Worm (Caenorhabditis elegans): ENCODE measurements around the gene icl-1.

Gene icl-1

DNA sequence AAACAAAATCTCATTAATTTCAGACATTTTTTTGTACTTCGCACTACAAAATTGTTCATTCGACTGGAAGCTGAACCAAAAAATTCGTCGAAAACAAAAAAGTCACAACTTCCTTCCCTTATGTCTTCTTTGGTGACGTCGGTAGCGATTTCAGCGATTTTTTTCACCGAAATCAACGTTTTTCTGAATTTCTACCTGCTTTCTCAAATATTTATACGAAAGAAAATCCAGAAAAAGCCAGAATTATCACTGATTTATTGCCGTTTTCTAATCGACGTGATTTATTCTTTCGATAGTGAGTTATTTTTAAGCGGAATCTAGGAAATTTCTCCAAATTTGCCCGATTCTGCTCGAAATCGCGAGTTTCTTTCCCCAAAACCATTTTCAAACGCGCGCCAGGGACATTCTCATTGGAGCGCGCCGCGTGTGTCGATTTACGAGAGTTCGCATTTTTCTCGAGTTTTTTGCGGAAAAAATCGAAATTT, 47.1 kb upstream of the icl-1 start, which contains the start of gene srbc-58:
TSS of gene srbc-58 (plus strand) at position 121 of the 485 bp plus-strand sequence.
- no peak for TF ChIP-seq nhr-6 (tag; optimal IDR thresholded peaks at IDR 0.05)
- peak; percentile 3 for TF ChIP-seq F13H6.1 (tag; optimal IDR thresholded peaks at IDR 0.05)
- peak; percentile 70 for TF ChIP-seq ama-1 (optimal IDR thresholded peaks at IDR 0.05)
- TF ChIP-seq aly-2 (tag; optimal IDR thresholded peaks at IDR 0.05): no peak
- TF ChIP-seq unc-55 (GFP tag; optimal IDR thresholded peaks at IDR 0.05): peak; percentile 34
- peak; percentile 29 for TF ChIP-seq C34F6.9 (tag; optimal IDR thresholded peaks at IDR 0.05)
- peak in 1 of 2 experiments; percentile 13 for TF ChIP-seq lsy-2 (tag; optimal IDR thresholded peaks at IDR 0.05)
- TF ChIP-seq nhr-10 (tag; optimal IDR thresholded peaks at IDR 0.05): no peak
- TF ChIP-seq sem-4 (tag; optimal IDR thresholded peaks at IDR 0.05): no peak
- TF ChIP-seq dmd-4 (tag; optimal IDR thresholded peaks at IDR 0.05): no peak
- no peak for TF ChIP-seq unc-39 (tag; optimal IDR thresholded peaks at IDR 0.05)
- TF ChIP-seq nhr-129 (tag; optimal IDR thresholded peaks at IDR 0.05): peak; percentile 16
- TF ChIP-seq lin-13 (GFP tag; optimal IDR thresholded peaks at IDR 0.05): peak; percentile 9
- no peak for TF ChIP-seq lin-39 (tag; optimal IDR thresholded peaks at IDR 0.05)
- TF ChIP-seq crh-2 (tag; optimal IDR thresholded peaks at IDR 0.05): peak; percentile 27
- TF ChIP-seq ztf-4 (tag; optimal IDR thresholded peaks at IDR 0.05): peak; percentile 41
- no peak for TF ChIP-seq fos-1 (tag; optimal IDR thresholded peaks at IDR 0.05)
- TF ChIP-seq gmeb-1 (tag; optimal IDR thresholded peaks at IDR 0.05): peak; percentile 23

DNA sequence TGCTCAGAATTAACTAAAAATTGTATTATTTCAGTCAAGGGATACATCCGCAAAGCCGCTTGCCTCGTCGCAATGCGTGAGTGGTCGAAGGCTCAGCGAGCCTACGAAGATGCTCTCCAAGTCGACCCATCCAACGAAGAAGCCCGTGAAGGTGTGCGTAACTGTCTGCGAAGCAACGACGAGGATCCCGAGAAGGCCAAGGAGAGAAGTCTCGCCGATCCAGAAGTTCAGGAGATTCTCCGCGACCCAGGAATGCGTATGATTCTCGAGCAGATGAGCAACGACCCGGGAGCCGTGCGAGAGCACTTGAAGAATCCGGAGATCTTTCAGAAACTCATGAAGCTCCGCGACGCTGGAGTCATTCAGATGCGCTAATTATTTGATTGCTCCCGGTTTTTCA, 46.5 kb upstream of the icl-1 start:
- TF ChIP-seq ceh-82 (tag; optimal IDR thresholded peaks at IDR 0.05): no peak
- no peak for TF ChIP-seq nhr-23 (tag; optimal IDR thresholded peaks at IDR 0.05)
- TF ChIP-seq lin-13 (GFP tag; optimal IDR thresholded peaks at IDR 0.05): no peak
- no peak for TF ChIP-seq mab-5 (tag; optimal IDR thresholded peaks at IDR 0.05)
- TF ChIP-seq ama-1 (optimal IDR thresholded peaks at IDR 0.05): no peak
- no peak for TF ChIP-seq egl-27 (tag; optimal IDR thresholded peaks at IDR 0.05)
- no peak for TF ChIP-seq nhr-12 (tag; optimal IDR thresholded peaks at IDR 0.05)
- TF ChIP-seq unc-55 (GFP tag; optimal IDR thresholded peaks at IDR 0.05): no peak
- no peak for TF ChIP-seq ZK546.5 (tag; optimal IDR thresholded peaks at IDR 0.05)
- no peak for TF ChIP-seq skn-1 (tag; optimal IDR thresholded peaks at IDR 0.05)
- TF ChIP-seq nhr-237 (tag; optimal IDR thresholded peaks at IDR 0.05): no peak
- no peak for TF ChIP-seq lsy-2 (tag; optimal IDR thresholded peaks at IDR 0.05)
- TF ChIP-seq crh-2 (tag; optimal IDR thresholded peaks at IDR 0.05): no peak
- no peak for TF ChIP-seq nhr-77 (tag; optimal IDR thresholded peaks at IDR 0.05)
- no peak for TF ChIP-seq ceh-16 (tag; optimal IDR thresholded peaks at IDR 0.05)
- TF ChIP-seq mdl-1 (tag; optimal IDR thresholded peaks at IDR 0.05): no peak
- no peak for TF ChIP-seq sem-4 (tag; optimal IDR thresholded peaks at IDR 0.05)

DNA sequence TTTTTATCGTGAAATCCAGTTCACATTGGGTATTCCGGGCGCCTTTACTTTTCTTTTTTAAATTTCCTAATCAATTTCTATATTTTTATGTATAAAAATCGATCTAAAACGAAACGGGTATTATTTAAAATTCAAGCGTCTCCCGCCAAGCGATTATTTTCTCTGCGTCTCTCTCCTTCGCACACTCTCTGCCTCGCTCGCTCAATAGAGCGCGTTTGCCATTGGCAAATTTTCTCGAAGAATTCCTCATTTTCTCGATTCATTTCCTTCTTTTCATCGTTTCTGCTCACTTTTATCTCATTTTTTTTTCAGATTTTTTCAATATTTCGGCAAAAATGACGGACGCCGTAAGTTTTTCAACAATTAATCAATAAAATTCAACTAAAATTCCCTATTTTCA, 45.5 kb upstream of the icl-1 start, which contains the start of gene sti-1:
TSS of gene sti-1 (plus strand) at position 263 of the 400 bp plus-strand sequence.
- TF ChIP-seq mab-5 (tag; optimal IDR thresholded peaks at IDR 0.05) (peak; percentile 70), snpc-4 (tag; optimal IDR thresholded peaks at IDR 0.05) (peak; percentile 35), egl-27 (tag; optimal IDR thresholded peaks at IDR 0.05) (peak; percentile 72), R02D3.7 (tag; optimal IDR thresholded peaks at IDR 0.05) (peak; percentile 1), blmp-1 (tag; optimal IDR thresholded peaks at IDR 0.05; ENCODE audit: insufficient read depth) (peak; percentile 26), ceh-82 (tag; optimal IDR thresholded peaks at IDR 0.05) (peak; percentile 22), dmd-4 (tag; optimal IDR thresholded peaks at IDR 0.05) (no peak), unc-62 (GFP tag; optimal IDR thresholded peaks at IDR 0.05) (peak; percentile 9), nhr-10 (tag; optimal IDR thresholded peaks at IDR 0.05) (no peak), ama-1 (optimal IDR thresholded peaks at IDR 0.05) (peak; percentile 55), lsy-2 (tag; optimal IDR thresholded peaks at IDR 0.05) (peak; percentile 64 to 90), ztf-4 (tag; optimal IDR thresholded peaks at IDR 0.05) (peak; percentile 72), elt-3 (tag; optimal IDR thresholded peaks at IDR 0.05) (no peak), skn-1 (tag; optimal IDR thresholded peaks at IDR 0.05) (no peak), nhr-6 (tag; optimal IDR thresholded peaks at IDR 0.05) (peak; percentile 66), fos-1 (tag; optimal IDR thresholded peaks at IDR 0.05) (peak; percentile 66), lin-13 (GFP tag; optimal IDR thresholded peaks at IDR 0.05) (peak; percentile 88), F13H6.1 (tag; optimal IDR thresholded peaks at IDR 0.05) (peak; percentile 80), nhr-237 (tag; optimal IDR thresholded peaks at IDR 0.05) (peak; percentile 9), nhr-25 (tag; optimal IDR thresholded peaks at IDR 0.05) (peak; percentile 69), sma-3 (GFP tag; optimal IDR thresholded peaks at IDR 0.05) (peak; percentile 90), gmeb-1 (tag; optimal IDR thresholded peaks at IDR 0.05) (peak; percentile 98), sem-4 (tag; optimal IDR thresholded peaks at IDR 0.05) (peak; percentile 76), lin-11 (tag; optimal IDR thresholded peaks at IDR 0.05) (peak; percentile 79), nhr-11 (tag; optimal IDR thresholded peaks at IDR 0.05) (no peak), nhr-129 (tag; optimal IDR thresholded peaks at IDR 0.05) (peak; percentile 69), crh-2 (tag; optimal IDR thresholded peaks at IDR 0.05) (peak; percentile 90), sma-9 (GFP tag; optimal IDR thresholded peaks at IDR 0.05) (peak; percentile 89), sma-9 (tag; optimal IDR thresholded peaks at IDR 0.05) (no peak), aly-2 (tag; optimal IDR thresholded peaks at IDR 0.05) (no peak), unc-55 (GFP tag; optimal IDR thresholded peaks at IDR 0.05) (peak; percentile 89), lin-39 (tag; optimal IDR thresholded peaks at IDR 0.05) (no peak), C34F6.9 (tag; optimal IDR thresholded peaks at IDR 0.05) (peak; percentile 93), nhr-21 (tag; optimal IDR thresholded peaks at IDR 0.05) (peak; percentile 81)
